Fruit fly (Drosophila melanogaster) whole organism, embryonic: Measurements from ENCODE around the gene CG32483.
A peak's percentile ranks its signal among the peaks of the same experiment; 100 is the strongest.

Source experiments
- Antp ChIP-seq: fragments of 200-800 bp; sonication (Bioruptor generic); optimal IDR thresholded peaks from 3 replicates; lab custom pipeline; 2016; ENCODE audit warnings: missing biosample characterization, missing genetic modification characterization
- Bteb2 ChIP-seq: fragments of 200-800 bp; sonication (Bioruptor generic); optimal IDR thresholded peaks from 2 replicates; lab custom pipeline; 2016; ENCODE audit warnings: missing biosample characterization, missing genetic modification characterization
- CG10209 ChIP-seq: fragments of 200-800 bp; sonication (Bioruptor generic); optimal IDR thresholded peaks from 3 replicates; lab custom pipeline; 2017; ENCODE audit warnings: missing biosample characterization, mild to moderate bottlenecking, missing genetic modification characterization, missing genetic modification reagents
- CG11085 ChIP-seq: fragments of 200-800 bp; sonication (Bioruptor generic); IDR thresholded peaks from 2 replicates; pipeline ENCODE4 v1.3.6; 2022; ENCODE audit warnings: missing biosample characterization, missing genetic modification characterization
- CG12391 ChIP-seq: fragments of 200-800 bp; sonication (Bioruptor generic); optimal IDR thresholded peaks from 3 replicates; lab custom pipeline; 2018; ENCODE audit warnings: missing biosample characterization, mild to moderate bottlenecking, missing genetic modification characterization, moderate library complexity
- CG13296 ChIP-seq: fragments of 200-800 bp; sonication (Bioruptor generic); optimal IDR thresholded peaks from 3 replicates; lab custom pipeline; 2018; ENCODE audit warnings: missing biosample characterization, mild to moderate bottlenecking, missing genetic modification characterization
- CG13624 ChIP-seq: fragments of 200-800 bp; sonication (Bioruptor generic); optimal IDR thresholded peaks from 2 replicates; lab custom pipeline; 2016; ENCODE audit warnings: missing biosample characterization, missing genetic modification characterization
- CG15479 ChIP-seq: fragments of 200-800 bp; sonication (Bioruptor generic); optimal IDR thresholded peaks from 3 replicates; lab custom pipeline; 2019; ENCODE audit warnings: missing biosample characterization, mild to moderate bottlenecking, missing genetic modification characterization, moderate library complexity
- CG1602 ChIP-seq: fragments of 200-800 bp; sonication (Bioruptor generic); optimal IDR thresholded peaks from 3 replicates; lab custom pipeline; 2016; ENCODE audit warnings: missing biosample characterization, missing genetic modification characterization
- CG17186 ChIP-seq: fragments of 200-800 bp; sonication (Bioruptor generic); optimal IDR thresholded peaks from 3 replicates; lab custom pipeline; 2017; ENCODE audit warnings: missing biosample characterization, missing genetic modification reagents, missing genetic modification characterization
- CG17328 ChIP-seq: fragments of 200-800 bp; sonication (Bioruptor generic); IDR thresholded peaks from 2 replicates; pipeline ENCODE4 v1.3.6; 2022; ENCODE audit warnings: missing biosample characterization, missing genetic modification characterization
- CG17385 ChIP-seq: fragments of 200-800 bp; sonication (Bioruptor generic); optimal IDR thresholded peaks from 3 replicates; lab custom pipeline; 2018; ENCODE audit warnings: missing biosample characterization, mild to moderate bottlenecking, missing genetic modification characterization
- CG17912 ChIP-seq: fragments of 200-800 bp; sonication (Bioruptor generic); optimal IDR thresholded peaks from 2 replicates; lab custom pipeline; 2018; ENCODE audit warnings: missing biosample characterization, mild to moderate bottlenecking, missing genetic modification characterization
- CG2202 ChIP-seq: fragments of 200-800 bp; sonication (Bioruptor generic); optimal IDR thresholded peaks from 2 replicates; lab custom pipeline; 2018; ENCODE audit warnings: missing biosample characterization, mild to moderate bottlenecking, missing genetic modification characterization
- CG3163 ChIP-seq: fragments of 200-800 bp; sonication (Bioruptor generic); optimal IDR thresholded peaks from 3 replicates; lab custom pipeline; 2016; ENCODE audit warnings: missing biosample characterization, missing genetic modification characterization
- CG33213 ChIP-seq: fragments of 200-800 bp; sonication (Bioruptor generic); optimal IDR thresholded peaks from 3 replicates; lab custom pipeline; 2016; ENCODE audit warnings: missing biosample characterization, missing genetic modification characterization
- CG34422 ChIP-seq: fragments of 200-800 bp; sonication (Bioruptor generic); IDR thresholded peaks from 3 replicates; pipeline ENCODE4 v1.3.6; 2022; ENCODE audit warnings: missing biosample characterization, missing genetic modification characterization
- CG4328 ChIP-seq: fragments of 200-800 bp; sonication (Bioruptor generic); optimal IDR thresholded peaks from 3 replicates; lab custom pipeline; 2017; ENCODE audit warnings: missing biosample characterization, missing genetic modification reagents, missing genetic modification characterization
- CG4404 ChIP-seq: fragments of 200-800 bp; sonication (Bioruptor generic); IDR thresholded peaks from 2 replicates; pipeline ENCODE4 v1.3.6; 2022; ENCODE audit warnings: missing biosample characterization, missing genetic modification characterization
- CG8290 ChIP-seq, 3 experiments: fragments of 200-800 bp; sonication (Bioruptor generic); optimal IDR thresholded peaks; 2 replicates each; lab custom pipeline; 2016 to 2019; ENCODE audit warnings: missing biosample characterization in 3 of 3, missing genetic modification characterization in 3 of 3, mild to moderate bottlenecking in 2 of 3, moderate library complexity in 1 of 3
- CG8924 ChIP-seq: fragments of 200-800 bp; optimal IDR thresholded peaks from 3 replicates; lab custom pipeline; 2019; ENCODE audit warnings: missing biosample characterization, mild to moderate bottlenecking, missing genetic modification characterization, moderate library complexity
- Camta ChIP-seq: fragments of 200-800 bp; sonication (Bioruptor generic); optimal IDR thresholded peaks from 2 replicates; lab custom pipeline; 2016; ENCODE audit warnings: missing biosample characterization, missing genetic modification characterization
- Dfd ChIP-seq, 2 experiments: fragments of >200 bp; optimal IDR thresholded peaks; 2 replicates each; lab custom pipeline; 2017; ENCODE audit warnings: missing biosample characterization in 2 of 2, missing genetic modification characterization in 2 of 2
- Elba2 ChIP-seq: fragments of 200-800 bp; sonication (Bioruptor generic); optimal IDR thresholded peaks from 3 replicates; lab custom pipeline; 2016; ENCODE audit warnings: missing biosample characterization, missing genetic modification characterization
- H15 ChIP-seq: fragments of 200-800 bp; sonication (Bioruptor generic); IDR thresholded peaks from 3 replicates; pipeline ENCODE4 v1.3.6; 2022; ENCODE audit warnings: missing biosample characterization, missing genetic modification characterization
- HHEX ChIP-seq: fragments of 200-800 bp; sonication (Bioruptor generic); optimal IDR thresholded peaks from 3 replicates; lab custom pipeline; 2017; ENCODE audit warnings: missing biosample characterization, mild to moderate bottlenecking, missing genetic modification characterization, missing genetic modification reagents
- HLH3B ChIP-seq: fragments of 200-800 bp; sonication (Bioruptor generic); IDR thresholded peaks from 2 replicates; pipeline ENCODE4 v1.3.6; 2022; ENCODE audit warnings: missing biosample characterization, missing genetic modification characterization
- Sin3A ChIP-seq: fragments of >200 bp; optimal IDR thresholded peaks from 2 replicates; lab custom pipeline; 2018
- Spps ChIP-seq: fragments of 200-800 bp; sonication (Bioruptor generic); optimal IDR thresholded peaks from 2 replicates; lab custom pipeline; 2018; ENCODE audit warnings: missing biosample characterization, mild to moderate bottlenecking, missing genetic modification characterization
- Stat92E ChIP-seq, 3 experiments: fragments of >200 bp in 2 of 3; fragments of 200-800 bp in 1 of 3; sonication (Bioruptor generic) in 1 of 3; optimal IDR thresholded peaks; 2 replicates each; lab custom pipeline; 2017 to 2019; ENCODE audit warnings: missing biosample characterization in 3 of 3, missing genetic modification characterization in 3 of 3, mild to moderate bottlenecking in 1 of 3, moderate library complexity in 1 of 3
- TFAM ChIP-seq: fragments of 200-800 bp; sonication (Bioruptor generic); optimal IDR thresholded peaks from 2 replicates; lab custom pipeline; 2017; ENCODE audit warnings: missing biosample characterization, missing genetic modification characterization, inconsistent platforms
- Taf1 ChIP-seq: fragments of 200-800 bp; sonication (Bioruptor generic); IDR thresholded peaks from 2 replicates; pipeline ENCODE4 v1.3.6; 2022; ENCODE audit warnings: missing biosample characterization, missing genetic modification characterization
- chif ChIP-seq, 2 experiments: fragments of 200-800 bp; sonication (Bioruptor generic); optimal IDR thresholded peaks; 3 replicates each; lab custom pipeline; 2016; ENCODE audit warnings: missing biosample characterization in 2 of 2, missing genetic modification characterization in 2 of 2
- dysf ChIP-seq: fragments of 200-800 bp; sonication (Bioruptor generic); IDR thresholded peaks from 3 replicates; pipeline ENCODE4 v1.3.6; 2022; ENCODE audit warnings: missing biosample characterization, missing genetic modification characterization
- emc ChIP-seq: fragments of 200-800 bp; sonication (Bioruptor generic); optimal IDR thresholded peaks from 2 replicates; lab custom pipeline; 2016; ENCODE audit warnings: missing biosample characterization, missing genetic modification characterization
- ems ChIP-seq: fragments of 200-800 bp; sonication (Bioruptor generic); optimal IDR thresholded peaks from 3 replicates; lab custom pipeline; 2016; ENCODE audit warnings: missing biosample characterization, missing genetic modification characterization
- ewg ChIP-seq: fragments of 200-800 bp; sonication (Bioruptor generic); optimal IDR thresholded peaks from 3 replicates; lab custom pipeline; 2017; ENCODE audit warnings: mild to moderate bottlenecking, missing biosample characterization, missing genetic modification reagents, missing genetic modification characterization
- lov ChIP-seq, 2 experiments: fragments of 200-800 bp in 1 of 2; fragments of >200 bp in 1 of 2; sonication (Bioruptor generic) in 1 of 2; IDR thresholded peaks in 1 of 2; optimal IDR thresholded peaks in 1 of 2; 2 replicates in 1 of 2; 3 replicates in 1 of 2; pipeline versions ENCODE4 v1.3.6 to Lab custom; 2017 to 2022; ENCODE audit warnings: missing biosample characterization in 1 of 2, missing genetic modification characterization in 1 of 2
- mam ChIP-seq: fragments of 200-800 bp; sonication (Bioruptor generic); optimal IDR thresholded peaks from 3 replicates; lab custom pipeline; 2016; ENCODE audit warnings: missing biosample characterization, missing genetic modification characterization
- nom ChIP-seq: fragments of 200-800 bp; sonication (Bioruptor generic); optimal IDR thresholded peaks from 2 replicates; lab custom pipeline; 2017; ENCODE audit warnings: missing biosample characterization, missing genetic modification characterization, mild to moderate bottlenecking, moderate library complexity, missing genetic modification reagents
- org-1 ChIP-seq: fragments of 200-800 bp; sonication (Bioruptor generic); optimal IDR thresholded peaks from 2 replicates; lab custom pipeline; 2017; ENCODE audit warnings: missing biosample characterization, missing genetic modification characterization
- pum ChIP-seq: fragments of 200-800 bp; sonication (Bioruptor generic); optimal IDR thresholded peaks from 2 replicates; lab custom pipeline; 2016; ENCODE audit warnings: missing biosample characterization, missing genetic modification characterization
- pzg ChIP-seq: fragments of 200-800 bp; sonication (Bioruptor generic); optimal IDR thresholded peaks from 3 replicates; lab custom pipeline; 2018; ENCODE audit warnings: missing biosample characterization, mild to moderate bottlenecking, missing genetic modification characterization, moderate library complexity
- ranshi ChIP-seq: fragments of 200-800 bp; sonication (Bioruptor generic); IDR thresholded peaks from 2 replicates; pipeline ENCODE4 v1.3.6; 2022; ENCODE audit warnings: missing biosample characterization, missing genetic modification characterization
- sc ChIP-seq, 3 experiments: fragments of >200 bp in 2 of 3; fragments of 200-800 bp in 1 of 3; sonication (Bioruptor generic) in 1 of 3; optimal IDR thresholded peaks; 2 replicates in 2 of 3; 3 replicates in 1 of 3; lab custom pipeline; 2017; ENCODE audit warnings: mild to moderate bottlenecking in 1 of 3, missing biosample characterization in 1 of 3, missing genetic modification characterization in 1 of 3, missing genetic modification reagents in 1 of 3
- slou ChIP-seq: fragments of 200-800 bp; sonication (Bioruptor generic); optimal IDR thresholded peaks from 3 replicates; lab custom pipeline; 2016; ENCODE audit warnings: missing biosample characterization, missing genetic modification characterization
- toy ChIP-seq: fragments of 200-800 bp; sonication (Bioruptor generic); IDR thresholded peaks from 2 replicates; pipeline ENCODE4 v1.3.6; 2022; ENCODE audit warnings: missing biosample characterization, missing genetic modification characterization
- vnd ChIP-seq: fragments of 200-800 bp; sonication (Bioruptor generic); IDR thresholded peaks from 3 replicates; pipeline ENCODE4 v1.3.6; 2022; ENCODE audit warnings: missing biosample characterization, missing genetic modification characterization; ENCODE audit not compliant: partially characterized antibody

CG32483 gene

DNA sequence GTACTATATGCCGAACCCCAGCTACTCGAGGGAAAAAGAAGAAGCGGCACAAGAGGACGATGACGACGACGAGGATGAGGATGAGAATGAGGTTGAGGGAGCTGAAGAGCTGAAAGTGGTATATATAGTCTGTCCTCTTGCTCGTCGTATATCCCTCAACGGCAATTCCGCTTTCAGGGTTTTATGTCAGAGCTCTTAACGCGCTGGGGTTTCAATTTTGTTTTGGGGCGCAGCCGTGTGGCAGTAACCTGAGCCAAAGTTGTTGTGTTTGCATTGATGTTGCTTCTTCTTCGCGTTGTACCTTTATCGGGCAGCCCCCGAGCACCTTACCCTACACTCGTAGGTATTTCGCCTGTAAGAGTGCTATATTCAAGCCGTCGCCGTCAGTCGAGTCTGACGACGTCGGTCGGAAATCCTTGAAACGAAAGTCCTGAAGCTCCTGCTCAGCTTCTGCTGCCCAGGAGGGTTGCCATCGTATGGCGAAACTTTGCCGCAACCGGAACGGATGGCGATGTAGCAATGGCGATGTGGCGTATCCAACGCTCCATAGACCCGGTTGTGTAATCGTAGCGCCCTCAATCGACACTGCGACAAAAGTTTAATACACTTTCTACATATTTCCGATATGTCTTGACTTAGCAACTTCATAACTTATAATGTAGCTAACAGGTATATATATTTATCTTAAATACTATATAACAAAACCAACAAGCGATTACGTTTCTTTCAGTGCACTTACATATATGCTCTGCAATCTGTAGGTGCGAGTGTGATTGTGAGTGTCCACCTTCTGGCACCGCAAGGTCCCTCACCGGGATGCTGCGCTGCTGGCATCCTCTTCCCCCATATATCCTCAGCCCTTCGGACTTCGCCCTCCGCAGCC lies 15.0 kb upstream of the CG32483 start (continued):
- TF ChIP-seq H15 (GFP tag; lab: Robert Waterston, UW), result 0 out of 3 replicates have a peak, but pooled peaks have one; percentile 34
- no peak for TF ChIP-seq toy (GFP tag; lab: Robert Waterston, UW)
- TF ChIP-seq Dfd (GFP tag; optimal IDR thresholded peaks at IDR 0.05; lab: Kevin White, UChicago), result no peak
- no peak for TF ChIP-seq org-1 (GFP tag; lab: Kevin White, UChicago)
- no peak for TF ChIP-seq CG13296 (GFP tag; lab: Kevin White, UChicago)
- TF ChIP-seq Spps, result no peak
- no peak for TF ChIP-seq pum (GFP tag; lab: Kevin White, UChicago)
- peak; percentile 37 for TF ChIP-seq CG12391 (tag; lab: Kevin White, UChicago)
- 0 out of 3 replicates have a peak, but pooled peaks have one; percentile 33 for TF ChIP-seq CG34422
- TF ChIP-seq Antp (GFP tag; lab: Kevin White, UChicago), result no peak
- no peak for TF ChIP-seq Stat92E (GFP tag; optimal IDR thresholded peaks at IDR 0.05; lab: Kevin White, UChicago)
- TF ChIP-seq CG33213 (GFP tag; lab: Kevin White, UChicago), result no peak
- TF ChIP-seq CG10209 (GFP tag; lab: Kevin White, UChicago), result no peak
- no peak for TF ChIP-seq CG4328 (GFP tag; lab: Kevin White, UChicago)
- no peak for TF ChIP-seq CG15479 (GFP tag; lab: Kevin White, UChicago)
- no peak for TF ChIP-seq lov (optimal IDR thresholded peaks at IDR 0.05; lab: Kevin White, UChicago)
- no peak for TF ChIP-seq lov (GFP tag; IDR thresholded peaks at IDR 0.05; lab: Robert Waterston, UW)
- no peak for TF ChIP-seq Bteb2
- no peak for TF ChIP-seq HHEX (GFP tag; lab: Kevin White, UChicago)
- peak; percentile 58; the same call in 1 of the 2 replicates for TF ChIP-seq CG17328
- peak; percentile 15 for TF ChIP-seq CG8924
- TF ChIP-seq vnd (GFP tag; lab: Robert Waterston, UW), result no peak
- TF ChIP-seq CG17385 (GFP tag; lab: Kevin White, UChicago), result no peak
- no peak for TF ChIP-seq Taf1 (GFP tag; lab: Robert Waterston, UW)
- TF ChIP-seq emc (GFP tag; lab: Kevin White, UChicago), result no peak
- no peak for TF ChIP-seq sc (optimal IDR thresholded peaks at IDR 0.05; lab: Kevin White, UChicago)
- no peak for TF ChIP-seq sc (GFP tag; optimal IDR thresholded peaks at IDR 0.05; lab: Kevin White, UChicago)
- TF ChIP-seq slou (GFP tag; lab: Kevin White, UChicago), result no peak
- no peak for TF ChIP-seq Camta (GFP tag; lab: Kevin White, UChicago)
- no peak for TF ChIP-seq CG17912
- TF ChIP-seq CG11085 (GFP tag; lab: Robert Waterston, UW), result no peak
- TF ChIP-seq CG4404 (GFP tag; lab: Robert Waterston, UW), result no peak
- peak; percentile 49; the same call in 1 of the 2 replicates for TF ChIP-seq ranshi (GFP tag; lab: Robert Waterston, UW)
- TF ChIP-seq dysf (GFP tag; lab: Robert Waterston, UW), result peak; percentile 56
- TF ChIP-seq nom, result no peak
- no peak for TF ChIP-seq chif (GFP tag; optimal IDR thresholded peaks at IDR 0.05; lab: Kevin White, UChicago)
- TF ChIP-seq CG3163 (GFP tag; lab: Kevin White, UChicago), result no peak
- no peak for TF ChIP-seq CG17186 (GFP tag; lab: Kevin White, UChicago)
- TF ChIP-seq Elba2 (GFP tag; lab: Kevin White, UChicago), result no peak
- TF ChIP-seq ems (GFP tag; lab: Kevin White, UChicago), result no peak
- no peak for TF ChIP-seq mam (GFP tag; lab: Kevin White, UChicago)
- TF ChIP-seq CG1602, result no peak
- no peak for TF ChIP-seq Sin3A (lab: Kevin White, UChicago)
- TF ChIP-seq TFAM, result no peak
- TF ChIP-seq ewg (GFP tag; lab: Kevin White, UChicago), result no peak
- TF ChIP-seq CG13624 (GFP tag; lab: Kevin White, UChicago), result no peak
- no peak for TF ChIP-seq CG8290 (GFP tag; optimal IDR thresholded peaks at IDR 0.05; lab: Kevin White, UChicago)
- no peak for TF ChIP-seq CG8290 (tag; optimal IDR thresholded peaks at IDR 0.05; lab: Kevin White, UChicago)
- 0 out of 2 replicates have a peak, but pooled peaks have one; percentile 12 for TF ChIP-seq HLH3B (GFP tag; lab: Robert Waterston, UW)
- TF ChIP-seq pzg (GFP tag; lab: Kevin White, UChicago), result no peak
- TF ChIP-seq CG2202 (tag; lab: Kevin White, UChicago), result no peak
